Worm (Caenorhabditis elegans): ENCODE data around the gene Y105C5B.18.
"Not testable (repeated sequence)": the region's sequence is repeated elsewhere in the genome, so short reads cannot be mapped to it uniquely, and the experiment has no call there.

The Y105C5B.18 gene

DNA sequence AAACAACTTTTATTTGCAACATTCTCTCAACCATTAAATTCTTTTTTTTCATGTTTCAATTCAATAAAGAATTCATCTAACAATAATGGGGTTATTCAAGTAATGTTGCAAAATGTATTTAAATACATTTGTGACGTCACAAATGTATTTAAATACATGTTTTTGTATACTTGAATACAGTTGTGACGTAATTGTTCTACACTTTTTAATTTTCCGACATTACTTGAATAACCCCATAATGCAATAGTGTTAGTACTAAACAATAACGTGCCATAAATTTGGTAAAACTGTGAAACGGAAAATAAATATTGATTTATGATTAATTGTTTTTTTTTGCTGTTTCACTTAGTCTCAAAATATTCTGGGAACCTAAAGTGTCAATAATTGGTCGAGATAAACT, 15.2 kb downstream of the Y105C5B.18 start:
- not testable (repeated sequence) for TF ChIP-seq efl-1 (optimal IDR thresholded peaks at IDR 0.05)
- peak in 1 of 2 experiments; percentile 46 for TF ChIP-seq efl-1 (GFP tag; optimal IDR thresholded peaks at IDR 0.05 in 1 of 2)

DNA sequence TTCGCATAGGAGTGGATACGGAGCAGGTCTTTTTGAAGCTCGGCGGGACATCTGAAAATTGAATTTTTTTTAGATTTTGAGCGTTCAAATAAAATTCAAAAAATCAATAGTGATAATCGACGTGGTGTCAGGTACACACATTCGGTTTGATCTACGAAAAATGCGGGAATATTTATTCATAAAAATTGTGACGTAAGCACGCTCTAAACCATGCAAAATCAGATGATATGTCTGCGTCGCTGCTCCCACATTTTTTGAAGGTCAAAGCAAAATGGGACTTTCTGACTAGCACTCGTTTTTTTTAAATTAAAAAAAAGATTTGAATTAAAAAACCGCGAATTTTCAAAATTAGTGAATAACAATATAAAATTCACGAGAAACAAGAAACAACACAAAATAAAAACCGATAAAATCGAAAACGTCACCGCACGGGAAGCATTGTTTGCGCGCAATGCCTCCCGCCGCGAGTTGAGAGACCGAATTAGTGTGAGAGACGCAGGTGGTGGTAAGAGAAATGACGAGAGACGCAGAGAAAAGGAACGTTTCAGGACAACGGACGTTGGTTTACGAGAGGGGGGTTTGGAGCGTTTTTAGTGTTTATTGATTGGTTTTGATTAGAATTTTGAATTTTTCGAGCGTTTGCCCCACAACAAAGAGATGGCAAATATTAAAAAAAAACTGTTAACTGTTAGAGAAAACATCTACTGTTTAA, 19.7 kb downstream of the Y105C5B.18 start, which contains the start of gene Y105C5B.19:
Y105C5B.19 (minus strand) TSS at position 51 of the 712 bp plus-strand sequence.
- TF ChIP-seq efl-1 (optimal IDR thresholded peaks at IDR 0.05) (peak; percentile 41 to 60), efl-1 (GFP tag; optimal IDR thresholded peaks at IDR 0.05 in 1 of 2) (no peak), mdl-1 (tag; optimal IDR thresholded peaks at IDR 0.05) (peak in 1 of 2 experiments; percentile 11), swsn-7 (tag; optimal IDR thresholded peaks at IDR 0.05) (peak; percentile 10), nhr-77 (tag; optimal IDR thresholded peaks at IDR 0.05) (peak; percentile 9), snu-23 (GFP tag; optimal IDR thresholded peaks at IDR 0.05) (no peak), xbp-1 (tag; optimal IDR thresholded peaks at IDR 0.05) (peak; percentile 8), snpc-4 (tag; optimal IDR thresholded peaks at IDR 0.05) (peak; percentile 2), isw-1 (GFP tag; IDR thresholded peaks at IDR 0.05) (peak; percentile 6; the same call in 1 of the 2 replicates), lin-13 (GFP tag; optimal IDR thresholded peaks at IDR 0.05) (peak; percentile 1), nhr-20 (tag; optimal IDR thresholded peaks at IDR 0.05) (peak; percentile 33), fos-1 (tag; optimal IDR thresholded peaks at IDR 0.05) (no peak), ztf-11 (tag; optimal IDR thresholded peaks at IDR 0.05) (peak in 1 of 2 experiments; percentile 23), lin-39 (tag; optimal IDR thresholded peaks at IDR 0.05) (no peak), blmp-1 (tag; optimal IDR thresholded peaks at IDR 0.05) (peak; percentile 36), dpl-1 (GFP tag; optimal IDR thresholded peaks at IDR 0.05) (peak in 2 of 3 experiments; percentile 7 to 27)

DNA sequence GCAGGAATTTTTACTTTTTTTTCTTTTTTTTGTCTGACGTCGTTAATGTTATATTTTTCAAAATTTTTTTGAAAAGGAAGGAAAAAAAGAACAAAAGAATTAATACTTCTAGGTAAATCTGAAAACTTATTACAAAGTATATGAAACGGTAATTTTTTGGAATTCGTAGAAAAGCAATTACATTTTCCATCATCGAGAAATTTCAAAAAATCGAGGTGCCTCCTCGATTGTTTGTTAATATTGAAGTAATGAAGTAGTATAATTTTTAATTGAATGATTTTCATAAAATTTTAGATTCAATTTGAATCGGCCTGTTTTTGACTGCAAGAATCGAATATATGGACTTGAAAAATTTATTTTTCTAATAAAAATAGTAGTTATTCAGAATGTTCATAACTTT, 27.0 kb downstream of the Y105C5B.18 start:
- TF ChIP-seq pax-3 (tag; optimal IDR thresholded peaks at IDR 0.05) = no peak
- no peak for TF ChIP-seq nhr-71 (tag; optimal IDR thresholded peaks at IDR 0.05)
- no peak for TF ChIP-seq efl-1 (optimal IDR thresholded peaks at IDR 0.05)
- peak in 1 of 2 experiments; percentile 1 for TF ChIP-seq efl-1 (GFP tag; optimal IDR thresholded peaks at IDR 0.05 in 1 of 2)
- TF ChIP-seq F16B12.6 (tag; optimal IDR thresholded peaks at IDR 0.05) = no peak

DNA sequence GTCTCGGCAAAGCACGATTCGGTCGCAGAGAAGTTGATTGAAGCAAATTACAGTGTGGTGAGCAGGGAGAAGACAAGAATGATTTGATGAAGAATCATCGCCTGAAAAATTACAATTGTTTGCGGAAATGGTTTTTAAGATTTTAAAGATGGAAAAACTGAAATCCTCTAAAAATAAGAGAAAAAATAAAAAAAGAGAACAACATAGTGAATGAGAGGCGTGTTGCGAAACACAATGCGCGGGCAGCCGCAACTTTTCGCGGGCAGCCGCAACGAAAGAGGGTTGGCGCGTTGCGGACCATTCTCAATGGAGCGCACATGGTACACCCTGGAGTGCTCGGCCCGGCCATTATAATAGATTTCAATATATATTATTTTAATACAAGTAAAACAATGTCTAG, 30.1 kb downstream of the Y105C5B.18 start, which contains the start of gene Y105C5B.20:
Y105C5B.20 (minus strand) TSS at position 101 of the 400 bp plus-strand sequence.
- TF ChIP-seq lin-39 (tag; optimal IDR thresholded peaks at IDR 0.05) (no peak), nhr-237 (tag; optimal IDR thresholded peaks at IDR 0.05) (no peak), snu-23 (GFP tag; optimal IDR thresholded peaks at IDR 0.05) (no peak), hpl-2 (GFP tag; optimal IDR thresholded peaks at IDR 0.05) (no peak), ceh-63 (GFP tag; optimal IDR thresholded peaks at IDR 0.05) (no peak), hlh-17 (GFP tag; optimal IDR thresholded peaks at IDR 0.05; ENCODE audit: borderline replicate concordance) (no peak), sup-37 (GFP tag; optimal IDR thresholded peaks at IDR 0.05) (no peak), nhr-20 (tag; optimal IDR thresholded peaks at IDR 0.05) (no peak), unc-62 (GFP tag; optimal IDR thresholded peaks at IDR 0.05) (no peak), alr-1 (tag; optimal IDR thresholded peaks at IDR 0.05; ENCODE audit: borderline replicate concordance) (no peak), mep-1 (tag; optimal IDR thresholded peaks at IDR 0.05) (no peak), C34B4.2 (tag; optimal IDR thresholded peaks at IDR 0.05) (no peak), xbp-1 (tag; optimal IDR thresholded peaks at IDR 0.05) (no peak), lsy-2 (tag; optimal IDR thresholded peaks at IDR 0.05) (no peak), zip-4 (GFP tag; optimal IDR thresholded peaks at IDR 0.05) (no peak), rnt-1 (tag; optimal IDR thresholded peaks at IDR 0.05) (no peak), skn-1 (tag; optimal IDR thresholded peaks at IDR 0.05) (no peak)

DNA sequence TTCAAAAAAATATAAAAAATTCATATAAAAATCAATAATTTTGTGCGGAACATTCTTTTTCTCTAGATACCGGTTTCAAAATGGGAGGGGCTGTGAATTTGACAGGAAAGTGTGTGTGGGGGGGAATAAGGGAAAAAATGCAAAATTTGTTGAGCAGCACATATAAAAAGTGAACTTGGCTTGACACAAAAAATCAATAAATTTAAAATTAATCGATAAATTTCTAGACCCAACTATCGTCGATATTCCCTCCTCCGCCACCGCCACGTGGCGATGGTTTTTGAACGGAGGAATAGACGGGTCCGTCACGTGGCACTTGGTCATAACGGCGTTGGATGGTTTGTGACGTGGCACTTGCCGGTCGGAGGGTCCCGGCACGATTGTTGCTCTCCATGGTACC, 33.5 kb downstream of the Y105C5B.18 start:
- TF ChIP-seq lin-13 (GFP tag; optimal IDR thresholded peaks at IDR 0.05) (no peak), mep-1 (tag; optimal IDR thresholded peaks at IDR 0.05) (no peak), elt-3 (tag; optimal IDR thresholded peaks at IDR 0.05) (no peak), nhr-20 (tag; optimal IDR thresholded peaks at IDR 0.05) (no peak), swsn-7 (tag; optimal IDR thresholded peaks at IDR 0.05) (no peak), zag-1 (tag; optimal IDR thresholded peaks at IDR 0.05) (no peak), nhr-19 (GFP tag; conservative IDR thresholded peaks at IDR 0.05) (no peak), aha-1 (tag; optimal IDR thresholded peaks at IDR 0.05) (no peak), ceh-90 (tag; optimal IDR thresholded peaks at IDR 0.05) (no peak), nhr-47 (tag; optimal IDR thresholded peaks at IDR 0.05) (no peak), ama-1 (optimal IDR thresholded peaks at IDR 0.05) (no peak), fkh-8 (tag; optimal IDR thresholded peaks at IDR 0.05) (no peak), dsc-1 (tag; optimal IDR thresholded peaks at IDR 0.05) (no peak), zip-4 (GFP tag; optimal IDR thresholded peaks at IDR 0.05) (no peak), irx-1 (tag; optimal IDR thresholded peaks at IDR 0.05) (no peak), ets-5 (GFP tag; IDR thresholded peaks at IDR 0.05) (no peak), lin-39 (tag; optimal IDR thresholded peaks at IDR 0.05) (no peak), ces-1 (GFP tag; optimal IDR thresholded peaks at IDR 0.05) (no peak), skn-1 (tag; optimal IDR thresholded peaks at IDR 0.05) (no peak), C34B4.2 (tag; optimal IDR thresholded peaks at IDR 0.05) (no peak)

Data from whole organism, L1 larva.